Fruit fly (Drosophila melanogaster) Kc167 (cell line): ENCODE data around the gene CG14411.

ENCODE experiments used
- Myc ChIP-seq: fragments of >200 bp; optimal IDR thresholded peaks from 2 replicates; lab custom pipeline; 2017; ENCODE audit warnings: missing external identifiers
- h ChIP-seq: fragments of >200 bp; optimal IDR thresholded peaks from 3 replicates; lab custom pipeline; 2018; ENCODE audit warnings: missing external identifiers
- psq ChIP-seq: fragments of >200 bp; optimal IDR thresholded peaks from 2 replicates; lab custom pipeline; 2017; ENCODE audit warnings: missing external identifiers
- ttk ChIP-seq: sonication (Bioruptor generic); optimal IDR thresholded peaks from 2 replicates; lab custom pipeline; 2017; ENCODE audit warnings: missing external identifiers

dm6 chrX:14840417-14840872 is 8.0 kb downstream of the CG14411 start:
- no peak for TF ChIP-seq ttk (lab: Kevin White, UChicago)
- no peak for TF ChIP-seq psq (lab: Kevin White, UChicago)
- TF ChIP-seq Myc: no peak
- TF ChIP-seq h (lab: Kevin White, UChicago): no peak
